Fruit fly (Drosophila melanogaster) whole organism, pupa: Measurements from ENCODE around the gene Slimp.

Source experiments
- CG10348 ChIP-seq: fragments of 200-800 bp; sonication (Bioruptor generic); IDR thresholded peaks from 2 replicates; pipeline ENCODE4 v1.3.6; 2022; ENCODE audit warnings: missing biosample characterization, missing genetic modification characterization
- CG12605 ChIP-seq: fragments of 200-800 bp; sonication (Bioruptor generic); IDR thresholded peaks from 2 replicates; pipeline ENCODE4 v1.3.6; 2022; ENCODE audit warnings: missing biosample characterization, missing genetic modification characterization
- CG13204 ChIP-seq: fragments of 200-800 bp; sonication (Bioruptor generic); optimal IDR thresholded peaks from 2 replicates; lab custom pipeline; 2018; ENCODE audit warnings: missing biosample characterization, mild to moderate bottlenecking, missing genetic modification characterization, moderate library complexity
- CG14655 ChIP-seq: fragments of 200-800 bp; sonication (Bioruptor generic); optimal IDR thresholded peaks from 3 replicates; lab custom pipeline; 2017; ENCODE audit warnings: mild to moderate bottlenecking, missing biosample characterization, missing genetic modification reagents, missing genetic modification characterization
- CG15710 ChIP-seq: fragments of 200-800 bp; sonication (Bioruptor generic); optimal IDR thresholded peaks from 2 replicates; lab custom pipeline; 2018; ENCODE audit warnings: missing biosample characterization, mild to moderate bottlenecking, missing genetic modification characterization, moderate library complexity
- CG17806 ChIP-seq: fragments of 200-800 bp; sonication (Bioruptor generic); optimal IDR thresholded peaks from 2 replicates; lab custom pipeline; 2018; ENCODE audit warnings: missing biosample characterization, mild to moderate bottlenecking, missing genetic modification characterization, moderate library complexity
- CG32121 ChIP-seq: fragments of 200-800 bp; sonication (Bioruptor generic); IDR thresholded peaks from 2 replicates; pipeline ENCODE4 v1.3.6; 2022; ENCODE audit warnings: missing biosample characterization, missing genetic modification characterization
- CG34367 ChIP-seq: fragments of 200-800 bp; sonication (Bioruptor generic); optimal IDR thresholded peaks from 2 replicates; lab custom pipeline; 2018; ENCODE audit warnings: missing biosample characterization, mild to moderate bottlenecking, missing genetic modification characterization
- CG4496 ChIP-seq: fragments of 200-800 bp; sonication (Bioruptor generic); IDR thresholded peaks from 3 replicates; pipeline ENCODE4 v1.3.6; 2022; ENCODE audit warnings: missing biosample characterization, missing genetic modification characterization
- CG8159 ChIP-seq: fragments of 200-800 bp; sonication (Bioruptor generic); optimal IDR thresholded peaks from 3 replicates; lab custom pipeline; 2018; ENCODE audit warnings: missing biosample characterization, mild to moderate bottlenecking, missing genetic modification characterization, moderate library complexity
- CG8301 ChIP-seq: fragments of 200-800 bp; sonication (Bioruptor generic); optimal IDR thresholded peaks from 2 replicates; lab custom pipeline; 2018; ENCODE audit warnings: missing biosample characterization, mild to moderate bottlenecking, missing genetic modification characterization
- CG9948 ChIP-seq: fragments of 200-800 bp; sonication (Bioruptor generic); optimal IDR thresholded peaks from 2 replicates; lab custom pipeline; 2018; ENCODE audit warnings: missing biosample characterization, mild to moderate bottlenecking, missing genetic modification characterization, moderate library complexity
- D1 ChIP-seq: fragments of 200-800 bp; sonication (Bioruptor generic); optimal IDR thresholded peaks from 2 replicates; lab custom pipeline; 2018; ENCODE audit warnings: missing biosample characterization, mild to moderate bottlenecking, missing genetic modification characterization, moderate library complexity
- EcR ChIP-seq: fragments of 200-800 bp; sonication (Bioruptor generic); optimal IDR thresholded peaks from 3 replicates; lab custom pipeline; 2019; ENCODE audit warnings: missing biosample characterization, missing genetic modification characterization, mild to moderate bottlenecking, moderate library complexity, missing genetic modification reagents
- Ets98B ChIP-seq: fragments of 200-800 bp; sonication (Bioruptor generic); IDR thresholded peaks from 2 replicates; pipeline ENCODE4 v1.3.6; 2022; ENCODE audit warnings: missing biosample characterization, missing genetic modification characterization
- Pif1A ChIP-seq: fragments of 200-800 bp; sonication (Bioruptor generic); optimal IDR thresholded peaks from 3 replicates; lab custom pipeline; 2016; ENCODE audit warnings: missing biosample characterization, missing genetic modification characterization
- Pif1B ChIP-seq: fragments of 200-800 bp; sonication (Bioruptor generic); optimal IDR thresholded peaks from 3 replicates; lab custom pipeline; 2016; ENCODE audit warnings: missing biosample characterization, missing genetic modification characterization
- Snoo ChIP-seq: fragments of 200-800 bp; sonication (Bioruptor generic); optimal IDR thresholded peaks from 3 replicates; lab custom pipeline; 2017; ENCODE audit warnings: missing biosample characterization, mild to moderate bottlenecking, missing genetic modification characterization, inconsistent platforms
- fd96Ca ChIP-seq: fragments of 200-800 bp; sonication (Bioruptor generic); IDR thresholded peaks from 3 replicates; pipeline ENCODE4 v1.3.6; 2022; ENCODE audit warnings: missing biosample characterization, missing genetic modification characterization
- gl ChIP-seq: fragments of 200-800 bp; sonication (Bioruptor generic); optimal IDR thresholded peaks from 2 replicates; lab custom pipeline; 2018; ENCODE audit warnings: missing biosample characterization, mild to moderate bottlenecking, missing genetic modification characterization
- rn ChIP-seq: fragments of 200-800 bp; sonication (Bioruptor generic); IDR thresholded peaks from 2 replicates; pipeline ENCODE4 v1.3.6; 2022; ENCODE audit warnings: missing biosample characterization, missing genetic modification characterization

Gene Slimp

DNA sequence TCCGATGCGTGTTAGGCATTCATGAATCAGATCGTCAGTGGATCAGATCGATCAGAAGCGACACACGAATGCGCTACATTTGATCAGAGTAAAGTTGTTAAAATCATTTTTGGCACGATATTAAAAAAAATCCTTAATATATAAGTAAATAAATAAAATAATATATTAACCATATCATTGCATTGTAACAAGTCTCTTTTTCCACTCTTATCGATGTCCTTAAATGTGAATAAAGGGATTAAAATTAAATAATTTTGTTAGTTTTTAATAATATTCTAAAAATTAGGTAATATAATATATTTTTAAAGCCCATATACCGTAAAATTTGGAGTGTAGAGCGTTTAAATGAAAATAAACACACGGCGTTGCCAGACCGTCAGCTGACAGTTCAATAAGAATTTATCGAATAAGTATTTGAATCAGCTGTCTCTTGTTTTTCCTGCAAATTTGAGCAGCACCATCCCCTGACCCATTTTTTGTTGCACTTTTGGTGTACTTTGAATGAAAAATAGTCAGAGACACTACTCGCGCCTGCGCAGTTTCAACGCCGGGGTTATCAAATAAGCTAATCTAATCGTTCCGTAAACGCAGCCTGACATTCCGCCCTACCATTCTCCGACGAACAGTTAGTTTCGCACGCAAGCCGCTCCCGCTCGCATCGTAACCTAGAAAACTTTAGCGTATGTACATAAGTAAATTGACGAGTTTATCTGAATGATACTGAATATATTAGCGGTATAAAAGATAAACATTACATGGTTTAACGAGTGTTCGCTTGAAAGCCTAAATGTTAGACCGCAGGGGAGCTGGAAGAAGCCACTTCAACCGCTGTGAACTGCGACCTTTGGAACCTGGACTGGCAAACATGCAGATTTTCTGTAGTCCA, 3.4 kb upstream of the Slimp start, which contains the start of the genes p38a and CG6178:
Gene p38a (minus strand): TSS at position 398 of the 886 bp plus-strand sequence.
Gene CG6178 (plus strand): TSS at position 424 of the 886 bp plus-strand sequence.
- TF ChIP-seq CG13204 (GFP tag; lab: Kevin White, UChicago) (peak; percentile 89), CG4496 (GFP tag; lab: Robert Waterston, UW) (peak; percentile 97), rn (GFP tag; lab: Robert Waterston, UW) (peak; percentile 97), CG10348 (GFP tag; lab: Robert Waterston, UW) (peak; percentile 91), CG32121 (peak; percentile 98), CG15710 (peak; percentile 99), Pif1B (GFP tag; lab: Kevin White, UChicago) (peak; percentile 97), Snoo (peak; percentile 98), CG14655 (peak; percentile 99), Pif1A (peak; percentile 91), D1 (tag; lab: Kevin White, UChicago) (no peak), EcR (GFP tag; lab: Kevin White, UChicago) (peak; percentile 63), gl (tag; lab: Kevin White, UChicago) (peak; percentile 74), CG17806 (peak; percentile 98), fd96Ca (peak; percentile 95), CG12605 (GFP tag; lab: Robert Waterston, UW) (peak; percentile 89), Ets98B (peak; percentile 97), CG8159 (peak; percentile 99), CG9948 (peak; percentile 99), CG8301 (peak; percentile 98), CG34367 (tag; lab: Kevin White, UChicago) (peak; percentile 94)
- TF ChIP-seq, all 21 proteins: peak for 20

DNA sequence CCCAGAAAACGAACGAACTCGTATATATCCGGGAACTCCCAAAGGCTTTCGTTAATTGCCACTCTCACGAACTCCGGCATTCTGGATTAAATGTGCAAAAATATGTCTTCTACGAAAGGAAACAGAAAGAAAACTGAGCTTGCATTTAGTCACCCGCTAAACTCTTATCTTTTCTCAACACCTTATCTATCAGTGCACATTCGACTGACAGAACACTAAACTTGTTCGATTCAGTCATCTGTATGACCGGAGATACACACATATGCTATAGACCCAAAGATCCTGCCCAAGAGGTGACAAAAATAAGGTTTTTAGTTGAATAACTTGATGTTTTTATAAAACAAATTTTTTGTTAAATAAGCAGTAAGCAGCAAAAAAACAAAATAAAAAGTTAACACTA, 1.3 kb upstream of the Slimp start, which contains the start of gene p38c:
Gene p38c (minus strand): TSS at position 101 of the 400 bp plus-strand sequence.
- TF ChIP-seq fd96Ca (no peak), CG8159 (no peak), Snoo (no peak), EcR (GFP tag; lab: Kevin White, UChicago) (no peak)

DNA sequence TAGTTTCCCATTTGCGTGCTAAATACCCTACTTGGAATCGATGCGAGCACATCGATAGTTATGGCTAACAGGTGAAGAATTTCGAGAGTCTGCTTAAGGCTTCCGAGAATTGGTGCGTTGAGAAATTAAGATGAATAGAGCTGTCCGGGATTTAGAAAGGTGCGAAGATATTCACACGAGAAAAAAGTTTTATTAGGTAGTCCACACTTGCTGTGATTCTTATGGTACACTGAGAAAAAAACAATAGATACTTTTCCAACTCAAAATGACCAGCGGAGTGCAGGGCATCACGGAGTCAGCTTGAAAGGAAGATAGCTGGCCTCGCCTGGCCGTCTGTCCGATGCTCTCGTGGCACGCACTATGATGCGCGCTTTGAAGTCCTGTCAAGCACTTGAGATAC, 4.2 kb downstream of the Slimp start:
- TF ChIP-seq CG10348 (GFP tag; lab: Robert Waterston, UW) (no peak), Pif1A (peak; percentile 78), EcR (GFP tag; lab: Kevin White, UChicago) (no peak), Snoo (no peak), CG17806 (peak; percentile 79), CG15710 (peak; percentile 74), CG34367 (tag; lab: Kevin White, UChicago) (peak; percentile 70), gl (tag; lab: Kevin White, UChicago) (peak; percentile 60), rn (GFP tag; lab: Robert Waterston, UW) (no peak), CG13204 (GFP tag; lab: Kevin White, UChicago) (no peak), CG8159 (peak; percentile 75), D1 (tag; lab: Kevin White, UChicago) (peak; percentile 47), CG9948 (peak; percentile 85), CG12605 (GFP tag; lab: Robert Waterston, UW) (no peak), CG14655 (peak; percentile 90), CG8301 (peak; percentile 86), CG32121 (0 out of 2 replicates have a peak, but pooled peaks have one; percentile 7), CG4496 (GFP tag; lab: Robert Waterston, UW) (peak; percentile 62; the same call in 2 of the 3 replicates), fd96Ca (peak; percentile 72; the same call in 2 of the 3 replicates), Pif1B (GFP tag; lab: Kevin White, UChicago) (peak; percentile 62), Ets98B (peak; percentile 17; the same call in 1 of the 2 replicates)

DNA sequence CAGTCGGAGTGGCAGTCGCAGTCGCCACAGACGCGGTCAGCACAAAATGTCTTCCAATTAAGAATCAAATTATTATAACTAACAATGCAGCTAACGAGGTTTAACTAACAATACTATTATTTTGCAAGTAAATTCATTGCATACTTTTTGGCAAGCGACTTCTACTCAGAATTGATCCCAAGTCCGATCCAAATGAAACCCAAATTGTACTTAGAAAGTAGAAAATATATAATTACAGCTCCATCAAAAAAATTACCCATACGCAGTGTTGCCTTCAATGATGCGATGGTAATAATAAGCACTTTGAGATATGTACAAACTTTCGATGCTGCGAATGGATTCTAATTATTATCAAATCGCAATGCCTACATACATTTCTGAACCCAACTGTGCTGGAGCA, 5.0 kb downstream of the Slimp start:
- no peak for TF ChIP-seq CG13204 (GFP tag; lab: Kevin White, UChicago)
- peak; percentile 84 for TF ChIP-seq CG14655
- TF ChIP-seq Pif1A, result peak; percentile 68
- peak; percentile 26 for TF ChIP-seq Snoo
- TF ChIP-seq CG17806, result peak; percentile 32
- no peak for TF ChIP-seq CG10348 (GFP tag; lab: Robert Waterston, UW)
- peak; percentile 53 for TF ChIP-seq CG9948
- no peak for TF ChIP-seq CG4496 (GFP tag; lab: Robert Waterston, UW)
- TF ChIP-seq Pif1B (GFP tag; lab: Kevin White, UChicago), result peak; percentile 67
- TF ChIP-seq CG8159, result peak; percentile 60
- TF ChIP-seq CG15710, result peak; percentile 53
- peak; percentile 64 for TF ChIP-seq CG8301
- no peak for TF ChIP-seq rn (GFP tag; lab: Robert Waterston, UW)
- no peak for TF ChIP-seq Ets98B
- peak; percentile 30; the same call in 1 of the 3 replicates for TF ChIP-seq fd96Ca
- peak; percentile 54 for TF ChIP-seq CG34367 (tag; lab: Kevin White, UChicago)
- TF ChIP-seq, all 21 proteins: peak for 11

DNA sequence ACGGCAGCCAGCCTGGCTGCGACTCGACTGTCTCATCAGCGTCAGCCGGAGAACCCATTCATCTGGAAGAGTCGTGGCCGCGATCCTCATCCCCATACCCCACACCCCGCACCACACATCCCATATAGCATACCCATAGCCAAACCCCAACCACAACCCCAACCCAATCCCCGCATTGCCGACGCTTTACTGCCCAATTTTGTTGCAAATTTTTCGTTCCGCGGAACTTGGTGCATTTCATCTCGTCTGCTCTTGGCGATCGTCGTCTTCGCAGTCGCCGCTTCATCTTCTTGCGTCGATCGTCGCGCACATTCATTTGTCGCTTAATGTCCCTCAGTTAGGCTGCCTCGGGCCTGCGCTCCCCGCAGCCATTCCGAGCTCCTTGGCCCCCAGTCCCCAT, 5.4 kb downstream of the Slimp start:
- peak; percentile 18 for TF ChIP-seq CG13204 (GFP tag; lab: Kevin White, UChicago)
- TF ChIP-seq rn (GFP tag; lab: Robert Waterston, UW), result no peak
- TF ChIP-seq Pif1A, result no peak
- TF ChIP-seq CG32121, result peak; percentile 21; the same call in 1 of the 2 replicates
- no peak for TF ChIP-seq CG4496 (GFP tag; lab: Robert Waterston, UW)
- TF ChIP-seq CG14655, result no peak
- TF ChIP-seq, all 21 proteins: peak for 2

DNA sequence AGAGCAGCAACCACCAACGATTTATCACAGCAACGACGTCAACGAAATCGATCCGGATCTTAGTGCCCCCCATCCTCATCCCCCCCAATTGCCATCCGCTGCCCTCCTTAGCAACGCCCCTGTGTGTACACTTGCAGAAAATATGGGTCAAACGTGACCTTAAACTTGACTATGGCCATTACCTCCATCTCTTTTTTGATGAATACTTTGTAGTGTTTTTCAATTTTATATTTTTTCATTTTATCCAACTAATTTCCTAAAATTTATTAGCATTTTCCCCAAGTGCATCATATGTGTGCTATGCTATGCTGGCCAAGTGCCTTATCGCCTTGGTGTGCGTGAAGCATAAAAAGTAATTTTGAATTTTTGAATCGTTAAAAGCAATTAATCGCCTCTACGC, 5.8 kb downstream of the Slimp start:
- TF ChIP-seq CG8301, result peak; percentile 78
- peak; percentile 81 for TF ChIP-seq rn (GFP tag; lab: Robert Waterston, UW)
- TF ChIP-seq CG12605 (GFP tag; lab: Robert Waterston, UW), result peak; percentile 82
- no peak for TF ChIP-seq EcR (GFP tag; lab: Kevin White, UChicago)
- TF ChIP-seq Ets98B, result peak; percentile 81
- peak; percentile 89 for TF ChIP-seq fd96Ca
- TF ChIP-seq CG8159, result peak; percentile 92
- peak; percentile 55 for TF ChIP-seq CG32121
- TF ChIP-seq CG15710, result peak; percentile 89
- peak; percentile 89 for TF ChIP-seq CG4496 (GFP tag; lab: Robert Waterston, UW)
- TF ChIP-seq gl (tag; lab: Kevin White, UChicago), result peak; percentile 75
- TF ChIP-seq CG17806, result peak; percentile 89
- peak; percentile 46 for TF ChIP-seq D1 (tag; lab: Kevin White, UChicago)
- TF ChIP-seq Pif1A, result peak; percentile 86
- TF ChIP-seq CG10348 (GFP tag; lab: Robert Waterston, UW), result no peak
- peak; percentile 80 for TF ChIP-seq CG34367 (tag; lab: Kevin White, UChicago)
- TF ChIP-seq Snoo, result peak; percentile 83
- TF ChIP-seq CG13204 (GFP tag; lab: Kevin White, UChicago), result peak; percentile 38
- peak; percentile 88 for TF ChIP-seq Pif1B (GFP tag; lab: Kevin White, UChicago)
- peak; percentile 85 for TF ChIP-seq CG14655
- peak; percentile 85 for TF ChIP-seq CG9948
- TF ChIP-seq, all 21 proteins: peak for 19
